Worm (Caenorhabditis elegans) whole organism, late embryonic: Measurements from ENCODE around the gene nep-5.

Experiments
- C08G9.2 ChIP-seq: sonication (generic microtip); optimal IDR thresholded peaks from 2 replicates; lab custom pipeline; 2016; ENCODE audit warnings: mild to moderate bottlenecking, missing genetic modification characterization, moderate library complexity, missing compliant biosample characterization
- ama-1 ChIP-seq: fragments of 150-350 bp; optimal IDR thresholded peaks from 2 replicates; lab custom pipeline; 2014
- ceh-34 ChIP-seq: sonication (generic microtip); optimal IDR thresholded peaks from 2 replicates; lab custom pipeline; 2016; ENCODE audit warnings: mild to moderate bottlenecking, missing genetic modification characterization, missing compliant biosample characterization
- ceh-9 ChIP-seq: sonication (generic microtip); optimal IDR thresholded peaks from 2 replicates; lab custom pipeline; 2016; ENCODE audit warnings: mild to moderate bottlenecking, missing genetic modification characterization, inconsistent platforms, missing compliant biosample characterization
- fkh-10 ChIP-seq: fragments of 150-350 bp; optimal IDR thresholded peaks from 2 replicates; lab custom pipeline; 2014; ENCODE audit warnings: missing biosample characterization, missing genetic modification reagents, missing genetic modification characterization
- hlh-30 ChIP-seq: sonication (generic microtip); optimal IDR thresholded peaks from 2 replicates; lab custom pipeline; 2017; ENCODE audit warnings: antibody characterized with exemption, missing genetic modification characterization, missing compliant biosample characterization; ENCODE audit not compliant: insufficient read depth
- lin-11 ChIP-seq: fragments of 200-800 bp; sonication (Bioruptor generic); optimal IDR thresholded peaks from 2 replicates; lab custom pipeline; 2018; ENCODE audit warnings: mild to moderate bottlenecking, missing genetic modification characterization, missing compliant biosample characterization
- pag-3 ChIP-seq: sonication (generic microtip); optimal IDR thresholded peaks from 2 replicates; lab custom pipeline; 2016; ENCODE audit warnings: missing compliant biosample characterization, missing genetic modification characterization, borderline replicate concordance
- pha-4 ChIP-seq: fragments of 150-350 bp; optimal IDR thresholded peaks from 2 replicates; lab custom pipeline; 2018; ENCODE audit warnings: missing biosample characterization, missing genetic modification reagents, missing genetic modification characterization
- pqm-1 ChIP-seq: sonication (generic microtip); optimal IDR thresholded peaks from 2 replicates; lab custom pipeline; 2016; ENCODE audit warnings: missing genetic modification characterization, missing compliant biosample characterization
- unc-86 ChIP-seq: sonication (generic microtip); optimal IDR thresholded peaks from 2 replicates; lab custom pipeline; 2016; ENCODE audit warnings: missing genetic modification characterization, missing compliant biosample characterization

DNA sequence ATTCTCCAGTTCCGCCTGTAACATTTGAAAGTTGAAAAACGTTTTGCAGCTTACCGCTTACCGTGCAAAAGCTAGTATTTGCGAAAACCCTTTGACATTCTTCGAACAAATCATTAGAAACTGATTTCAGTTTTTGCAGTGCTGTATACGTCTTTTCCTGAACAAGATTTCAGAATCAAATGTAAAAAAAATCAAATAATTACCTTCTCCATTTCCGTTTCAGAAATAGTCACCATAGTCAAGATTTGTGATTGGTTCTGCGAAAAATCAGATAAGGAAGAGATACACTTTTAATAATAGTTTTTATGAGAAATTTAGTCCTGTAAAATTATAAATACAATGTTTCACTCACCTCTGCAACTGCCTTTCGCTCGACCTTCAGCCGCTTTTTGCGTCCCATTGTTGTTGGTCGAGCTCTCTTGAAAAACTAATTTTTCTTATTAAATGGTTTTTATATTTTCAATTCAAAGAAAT, 43.9 kb downstream of the nep-5 start, which contains the start of gene C17C3.9:
- TF ChIP-seq pha-4 (tag; lab: Kevin White, UChicago), result no peak
- no peak for TF ChIP-seq C08G9.2
- TF ChIP-seq lin-11, result no peak
- TF ChIP-seq fkh-10 (GFP tag; lab: Kevin White, UChicago), result no peak
- TF ChIP-seq unc-86, result no peak
- TF ChIP-seq ceh-34 (tag; lab: Kevin White, UChicago), result no peak
- no peak for TF ChIP-seq pqm-1
- TF ChIP-seq ceh-9 (tag; lab: Kevin White, UChicago), result no peak
- no peak for TF ChIP-seq pag-3 (tag; lab: Kevin White, UChicago)
- no peak for TF ChIP-seq ama-1 (lab: Kevin White, UChicago)
- no peak for TF ChIP-seq hlh-30 (tag; lab: Kevin White, UChicago)
